Fruit fly (Drosophila melanogaster) whole organism, embryonic: ENCODE results near the gene ast.

Experiments used
- Ada2b ChIP-seq: fragments of 200-800 bp; sonication (Bioruptor generic); IDR thresholded peaks from 2 replicates; pipeline ENCODE4 v1.3.6; 2022; ENCODE audit warnings: missing biosample characterization, missing genetic modification characterization
- Antp ChIP-seq: fragments of 200-800 bp; sonication (Bioruptor generic); optimal IDR thresholded peaks from 3 replicates; lab custom pipeline; 2016; ENCODE audit warnings: missing biosample characterization, missing genetic modification characterization
- Atf6 ChIP-seq: fragments of 200-800 bp; sonication (Bioruptor generic); IDR thresholded peaks from 2 replicates; pipeline ENCODE4 v1.3.6; 2022; ENCODE audit warnings: missing biosample characterization, missing genetic modification characterization
- Blimp-1 ChIP-seq: fragments of 200-800 bp; sonication (Bioruptor generic); optimal IDR thresholded peaks from 3 replicates; lab custom pipeline; 2018; ENCODE audit warnings: missing biosample characterization, missing genetic modification characterization, mild to moderate bottlenecking, moderate library complexity, missing genetic modification reagents
- CG10147 ChIP-seq: fragments of 200-800 bp; sonication (Bioruptor generic); optimal IDR thresholded peaks from 2 replicates; lab custom pipeline; 2019; ENCODE audit warnings: missing biosample characterization, mild to moderate bottlenecking, missing genetic modification characterization, moderate library complexity
- CG10209 ChIP-seq: fragments of 200-800 bp; sonication (Bioruptor generic); optimal IDR thresholded peaks from 3 replicates; lab custom pipeline; 2017; ENCODE audit warnings: missing biosample characterization, mild to moderate bottlenecking, missing genetic modification characterization, missing genetic modification reagents
- CG11093 ChIP-seq: fragments of 200-800 bp; sonication (Bioruptor generic); IDR thresholded peaks from 3 replicates; pipeline ENCODE4 v1.3.6; 2022; ENCODE audit warnings: missing biosample characterization, missing genetic modification characterization
- CG12299 ChIP-seq: fragments of 200-800 bp; sonication (Bioruptor generic); optimal IDR thresholded peaks from 2 replicates; lab custom pipeline; 2018; ENCODE audit warnings: missing biosample characterization, mild to moderate bottlenecking, missing genetic modification characterization
- CG12769 ChIP-seq: fragments of 200-800 bp; sonication (Bioruptor generic); optimal IDR thresholded peaks from 2 replicates; lab custom pipeline; 2019; ENCODE audit warnings: missing biosample characterization, mild to moderate bottlenecking, missing genetic modification characterization, moderate library complexity
- CG13123 ChIP-seq: fragments of 200-800 bp; sonication (Bioruptor generic); optimal IDR thresholded peaks from 2 replicates; lab custom pipeline; 2016; ENCODE audit warnings: missing biosample characterization, missing genetic modification characterization
- CG14050 ChIP-seq: fragments of 200-800 bp; sonication (Bioruptor generic); IDR thresholded peaks from 3 replicates; pipeline ENCODE4 v1.3.6; 2022; ENCODE audit warnings: missing biosample characterization, missing genetic modification characterization
- CG14441 ChIP-seq: fragments of 200-800 bp; sonication (Bioruptor generic); IDR thresholded peaks from 2 replicates; pipeline ENCODE4 v1.3.6; 2022; ENCODE audit warnings: missing biosample characterization, missing genetic modification characterization
- CG15696 ChIP-seq: fragments of 200-800 bp; sonication (Bioruptor generic); optimal IDR thresholded peaks from 2 replicates; lab custom pipeline; 2019; ENCODE audit warnings: missing biosample characterization, mild to moderate bottlenecking, missing genetic modification characterization, moderate library complexity
- CG17829 ChIP-seq: fragments of 200-800 bp; optimal IDR thresholded peaks from 2 replicates; lab custom pipeline; 2019; ENCODE audit warnings: missing biosample characterization, mild to moderate bottlenecking, missing genetic modification characterization, moderate library complexity
- CG3838 ChIP-seq: fragments of 200-800 bp; sonication (Bioruptor generic); optimal IDR thresholded peaks from 3 replicates; lab custom pipeline; 2016; ENCODE audit warnings: missing biosample characterization, missing genetic modification characterization
- CG4328 ChIP-seq: fragments of 200-800 bp; sonication (Bioruptor generic); optimal IDR thresholded peaks from 3 replicates; lab custom pipeline; 2017; ENCODE audit warnings: missing biosample characterization, missing genetic modification reagents, missing genetic modification characterization
- CG6272 ChIP-seq: fragments of 200-800 bp; sonication (Bioruptor generic); IDR thresholded peaks from 2 replicates; pipeline ENCODE4 v1.3.6; 2022; ENCODE audit warnings: missing biosample characterization, missing genetic modification characterization
- CG9932 ChIP-seq: fragments of 200-800 bp; sonication (Bioruptor generic); IDR thresholded peaks from 2 replicates; pipeline ENCODE4 v1.3.6; 2022; ENCODE audit warnings: missing biosample characterization, missing genetic modification characterization
- Deaf1 ChIP-seq: fragments of 200-800 bp; optimal IDR thresholded peaks from 3 replicates; lab custom pipeline; 2019; ENCODE audit warnings: missing biosample characterization, mild to moderate bottlenecking, missing genetic modification characterization, moderate library complexity
- Drgx ChIP-seq: fragments of 200-800 bp; sonication (Bioruptor generic); IDR thresholded peaks from 2 replicates; pipeline ENCODE4 v1.3.6; 2022; ENCODE audit warnings: missing biosample characterization, missing genetic modification characterization
- Ets97D ChIP-seq: fragments of 200-800 bp; sonication (Bioruptor generic); optimal IDR thresholded peaks from 3 replicates; lab custom pipeline; 2016; ENCODE audit warnings: missing biosample characterization, missing genetic modification characterization
- HmgZ ChIP-seq: fragments of 200-800 bp; sonication (Bioruptor generic); optimal IDR thresholded peaks from 2 replicates; lab custom pipeline; 2018; ENCODE audit warnings: missing biosample characterization, mild to moderate bottlenecking, missing genetic modification characterization
- Med ChIP-seq: fragments of 200-800 bp; sonication (Bioruptor generic); peaks from one replicate; lab custom pipeline; 2016; ENCODE audit warnings: missing biosample characterization, missing genetic modification characterization, mild to moderate bottlenecking, inconsistent platforms, moderate library complexity
- Xrp1 ChIP-seq: fragments of 200-800 bp; sonication (Bioruptor generic); IDR thresholded peaks from 2 replicates; pipeline ENCODE4 v1.3.6; 2022; ENCODE audit warnings: missing biosample characterization, missing genetic modification characterization
- ac ChIP-seq: fragments of 200-800 bp; sonication (Bioruptor generic); optimal IDR thresholded peaks from 3 replicates; lab custom pipeline; 2017; ENCODE audit warnings: missing biosample characterization, mild to moderate bottlenecking, missing genetic modification characterization
- ash1 ChIP-seq: fragments of 200-800 bp; sonication (Bioruptor generic); optimal IDR thresholded peaks from 2 replicates; lab custom pipeline; 2018; ENCODE audit warnings: missing biosample characterization, mild to moderate bottlenecking, missing genetic modification characterization
- bcd ChIP-seq: fragments of 200-800 bp; sonication (Bioruptor generic); optimal IDR thresholded peaks from 2 replicates; lab custom pipeline; 2017; ENCODE audit warnings: missing biosample characterization, mild to moderate bottlenecking, missing genetic modification characterization
- corto ChIP-seq: fragments of 200-800 bp; sonication (Bioruptor generic); optimal IDR thresholded peaks from 2 replicates; lab custom pipeline; 2016; ENCODE audit warnings: missing biosample characterization, mild to moderate bottlenecking, missing genetic modification characterization, moderate library complexity
- crp ChIP-seq, 2 experiments: fragments of 200-800 bp; sonication (Bioruptor generic); optimal IDR thresholded peaks; 2 replicates in 1 of 2; 3 replicates in 1 of 2; lab custom pipeline; 2017; ENCODE audit warnings: missing biosample characterization in 2 of 2, missing genetic modification characterization in 2 of 2, mild to moderate bottlenecking in 1 of 2, moderate library complexity in 1 of 2
- danr ChIP-seq: fragments of 200-800 bp; sonication (Bioruptor generic); IDR thresholded peaks from 2 replicates; pipeline ENCODE4 v1.3.6; 2022; ENCODE audit warnings: missing biosample characterization, missing genetic modification characterization
- emc ChIP-seq: fragments of 200-800 bp; sonication (Bioruptor generic); optimal IDR thresholded peaks from 2 replicates; lab custom pipeline; 2016; ENCODE audit warnings: missing biosample characterization, missing genetic modification characterization
- exex ChIP-seq: fragments of 200-800 bp; sonication (Bioruptor generic); optimal IDR thresholded peaks from 4 replicates; lab custom pipeline; 2018; ENCODE audit warnings: missing biosample characterization, mild to moderate bottlenecking, missing genetic modification characterization, moderate library complexity
- hb ChIP-seq: fragments of 200-800 bp; sonication (Bioruptor generic); IDR thresholded peaks from 3 replicates; pipeline ENCODE4 v1.3.6; 2022; ENCODE audit warnings: missing biosample characterization, missing genetic modification characterization; ENCODE audit not compliant: partially characterized antibody
- insv ChIP-seq, 2 experiments: fragments of 200-800 bp; sonication (Bioruptor generic); optimal IDR thresholded peaks; 3 replicates each; lab custom pipeline; 2016 to 2018; ENCODE audit warnings: missing biosample characterization in 2 of 2, missing genetic modification characterization in 2 of 2
- jumu ChIP-seq: fragments of 200-800 bp; sonication (Bioruptor generic); optimal IDR thresholded peaks from 3 replicates; lab custom pipeline; 2016; ENCODE audit warnings: missing biosample characterization, missing genetic modification characterization
- lov ChIP-seq, 2 experiments: fragments of 200-800 bp in 1 of 2; fragments of >200 bp in 1 of 2; sonication (Bioruptor generic) in 1 of 2; IDR thresholded peaks in 1 of 2; optimal IDR thresholded peaks in 1 of 2; 2 replicates in 1 of 2; 3 replicates in 1 of 2; pipeline versions ENCODE4 v1.3.6 to Lab custom; 2017 to 2022; ENCODE audit warnings: missing biosample characterization in 1 of 2, missing genetic modification characterization in 1 of 2
- mirr ChIP-seq: fragments of 200-800 bp; sonication (Bioruptor generic); optimal IDR thresholded peaks from 3 replicates; lab custom pipeline; 2018; ENCODE audit warnings: missing biosample characterization, mild to moderate bottlenecking, missing genetic modification characterization
- nmo ChIP-seq: fragments of 200-800 bp; sonication (Bioruptor generic); optimal IDR thresholded peaks from 2 replicates; lab custom pipeline; 2018; ENCODE audit warnings: missing biosample characterization, mild to moderate bottlenecking, missing genetic modification characterization, moderate library complexity
- onecut ChIP-seq: fragments of 200-800 bp; sonication (Bioruptor generic); IDR thresholded peaks from 2 replicates; pipeline ENCODE4 v1.3.6; 2022; ENCODE audit warnings: missing biosample characterization, missing genetic modification characterization
- pnt ChIP-seq: fragments of 200-800 bp; sonication (Bioruptor generic); optimal IDR thresholded peaks from 3 replicates; lab custom pipeline; 2016; ENCODE audit warnings: missing biosample characterization, missing genetic modification characterization
- pum ChIP-seq: fragments of 200-800 bp; sonication (Bioruptor generic); optimal IDR thresholded peaks from 2 replicates; lab custom pipeline; 2016; ENCODE audit warnings: missing biosample characterization, missing genetic modification characterization
- row ChIP-seq: fragments of 200-800 bp; sonication (Bioruptor generic); IDR thresholded peaks from 3 replicates; pipeline ENCODE4 v1.3.6; 2022; ENCODE audit warnings: missing biosample characterization, missing genetic modification characterization
- slbo ChIP-seq: fragments of 200-800 bp; sonication (Bioruptor generic); IDR thresholded peaks from 2 replicates; pipeline ENCODE4 v1.3.6; 2022; ENCODE audit warnings: missing biosample characterization, missing genetic modification characterization
- stwl ChIP-seq: fragments of 200-800 bp; sonication (Bioruptor generic); optimal IDR thresholded peaks from 3 replicates; lab custom pipeline; 2018; ENCODE audit warnings: missing biosample characterization, mild to moderate bottlenecking, missing genetic modification characterization, moderate library complexity
- trem ChIP-seq: fragments of 200-800 bp; optimal IDR thresholded peaks from 3 replicates; lab custom pipeline; 2019; ENCODE audit warnings: missing biosample characterization, mild to moderate bottlenecking, missing genetic modification characterization, moderate library complexity
- usp ChIP-seq: fragments of >200 bp; optimal IDR thresholded peaks from 2 replicates; lab custom pipeline; 2017; ENCODE audit warnings: missing biosample characterization, missing genetic modification characterization
- vvl ChIP-seq: fragments of 200-800 bp; sonication (Bioruptor generic); IDR thresholded peaks from 2 replicates; pipeline ENCODE4 v1.3.6; 2022; ENCODE audit warnings: missing biosample characterization, missing genetic modification characterization

Gene ast

DNA sequence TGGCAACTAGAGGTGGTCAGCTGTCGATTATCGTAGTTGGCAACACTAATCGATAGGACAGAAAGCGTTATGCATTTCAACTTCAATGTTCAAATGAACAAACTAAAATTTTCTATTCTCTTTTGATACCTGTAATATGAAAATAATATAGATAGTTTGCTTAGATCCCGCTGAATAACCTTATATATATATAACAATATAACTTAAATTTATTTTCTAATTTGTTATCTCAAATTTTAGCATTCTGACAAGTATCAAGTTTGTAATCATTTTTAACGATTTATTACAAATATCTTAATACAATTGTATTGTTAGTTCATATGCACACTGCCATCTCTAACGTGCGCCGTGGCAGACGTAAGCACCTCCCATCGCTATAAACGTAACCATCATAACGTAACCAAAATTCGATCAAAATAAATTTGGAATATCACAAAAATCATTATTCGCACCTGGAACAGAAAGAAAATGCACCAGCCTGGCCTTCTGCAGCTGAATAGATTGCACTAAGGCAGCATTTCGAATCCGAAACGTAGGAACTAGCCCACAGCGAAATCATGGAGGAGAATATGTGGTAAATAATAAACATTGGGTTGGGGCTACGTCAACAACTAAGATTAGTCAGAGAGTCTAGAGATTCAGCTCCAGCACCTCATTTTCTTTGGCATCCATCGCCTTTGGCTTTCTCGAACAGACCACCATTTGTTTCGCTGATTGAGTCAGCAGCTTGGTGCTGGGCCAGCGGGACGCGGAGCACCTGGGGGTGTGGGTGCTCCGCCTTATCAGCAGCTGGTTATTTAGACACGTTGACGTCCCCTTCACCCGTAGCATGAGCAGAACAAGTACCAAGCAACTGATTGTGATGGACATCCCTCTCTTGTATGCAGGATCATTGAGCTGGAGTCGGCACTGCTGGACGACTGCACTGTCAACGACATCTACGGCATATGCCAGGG is 51.5 kb downstream of the ast start, which contains the start of the genes Pino and TBC1D23 (continued):
- TF ChIP-seq stwl (tag; lab: Kevin White, UChicago), result peak; percentile 33
- peak; percentile 88 for TF ChIP-seq Med (GFP tag; lab: Kevin White, UChicago)
- no peak for TF ChIP-seq CG3838 (GFP tag; lab: Kevin White, UChicago)
- TF ChIP-seq onecut, result peak; percentile 33; the same call in 1 of the 2 replicates
- peak; percentile 65 for TF ChIP-seq CG6272 (GFP tag; lab: Robert Waterston, UW)
- TF ChIP-seq exex (tag; lab: Kevin White, UChicago), result no peak
- TF ChIP-seq ac, result no peak
- TF ChIP-seq crp (GFP tag; optimal IDR thresholded peaks at IDR 0.05; lab: Kevin White, UChicago), result no peak
- TF ChIP-seq slbo (GFP tag; lab: Robert Waterston, UW), result peak; percentile 86
- TF ChIP-seq ash1 (GFP tag; lab: Kevin White, UChicago), result no peak
- TF ChIP-seq Atf6 (GFP tag; lab: Robert Waterston, UW), result 0 out of 2 replicates have a peak, but pooled peaks have one; percentile 41
- peak; percentile 24 for TF ChIP-seq Deaf1 (tag; lab: Kevin White, UChicago)
- TF ChIP-seq jumu, result peak; percentile 6
- TF ChIP-seq Ets97D (GFP tag; lab: Kevin White, UChicago), result peak; percentile 22
- no peak for TF ChIP-seq CG14050 (GFP tag; lab: Robert Waterston, UW)
- TF ChIP-seq CG12769, result peak; percentile 63
- peak; percentile 37 for TF ChIP-seq CG4328
- peak; percentile 20 for TF ChIP-seq HmgZ
- peak; percentile 38; the same call in 1 of the 2 replicates for TF ChIP-seq danr (GFP tag; lab: Robert Waterston, UW)
- peak; percentile 49 for TF ChIP-seq CG12299 (tag; lab: Kevin White, UChicago)
- TF ChIP-seq mirr (GFP tag; lab: Kevin White, UChicago), result no peak
- TF ChIP-seq CG10209 (GFP tag; lab: Kevin White, UChicago), result peak; percentile 48
- peak; percentile 25 for TF ChIP-seq pnt (GFP tag; lab: Kevin White, UChicago)
- no peak for TF ChIP-seq lov (optimal IDR thresholded peaks at IDR 0.05; lab: Kevin White, UChicago)
- 0 out of 3 replicates have a peak, but pooled peaks have one; percentile 23 for TF ChIP-seq lov (GFP tag; IDR thresholded peaks at IDR 0.05; lab: Robert Waterston, UW)
- 0 out of 3 replicates have a peak, but pooled peaks have one; percentile 45 for TF ChIP-seq hb (GFP tag; lab: Robert Waterston, UW)
- peak; percentile 75 for TF ChIP-seq CG15696 (tag; lab: Kevin White, UChicago)
- TF ChIP-seq vvl, result peak; percentile 70; the same call in 1 of the 2 replicates
- peak; percentile 86 for TF ChIP-seq row (GFP tag; lab: Robert Waterston, UW)
- TF ChIP-seq Xrp1 (GFP tag; lab: Robert Waterston, UW), result peak; percentile 75
- TF ChIP-seq nmo, result peak; percentile 89
- TF ChIP-seq CG9932, result peak; percentile 87
- TF ChIP-seq pum, result peak; percentile 9
- peak; percentile 32 for TF ChIP-seq corto (GFP tag; lab: Kevin White, UChicago)
- TF ChIP-seq CG13123 (GFP tag; lab: Kevin White, UChicago), result peak; percentile 49
- TF ChIP-seq Blimp-1, result peak; percentile 53
- TF ChIP-seq CG14441 (GFP tag; lab: Robert Waterston, UW), result peak; percentile 79
- peak; percentile 2 for TF ChIP-seq emc (GFP tag; lab: Kevin White, UChicago)
- peak; percentile 71 for TF ChIP-seq trem (tag; lab: Kevin White, UChicago)
- peak; percentile 78 for TF ChIP-seq CG17829 (tag; lab: Kevin White, UChicago)
- peak; percentile 35; the same call in 1 of the 2 replicates for TF ChIP-seq Ada2b (GFP tag; lab: Robert Waterston, UW)
- TF ChIP-seq bcd (GFP tag; lab: Kevin White, UChicago), result peak; percentile 72
- peak in 1 of 2 experiments; percentile 8 for TF ChIP-seq insv (GFP tag; optimal IDR thresholded peaks at IDR 0.05; lab: Kevin White, UChicago)
- peak; percentile 36 for TF ChIP-seq CG10147 (GFP tag; lab: Kevin White, UChicago)
- no peak for TF ChIP-seq usp
- TF ChIP-seq CG11093 (GFP tag; lab: Robert Waterston, UW), result no peak
- 0 out of 2 replicates have a peak, but pooled peaks have one; percentile 21 for TF ChIP-seq Drgx
- TF ChIP-seq Antp, result peak; percentile 36
